Worm (Caenorhabditis elegans): Measurements from ENCODE around the gene pyt-1.

The pyt-1 gene

DNA sequence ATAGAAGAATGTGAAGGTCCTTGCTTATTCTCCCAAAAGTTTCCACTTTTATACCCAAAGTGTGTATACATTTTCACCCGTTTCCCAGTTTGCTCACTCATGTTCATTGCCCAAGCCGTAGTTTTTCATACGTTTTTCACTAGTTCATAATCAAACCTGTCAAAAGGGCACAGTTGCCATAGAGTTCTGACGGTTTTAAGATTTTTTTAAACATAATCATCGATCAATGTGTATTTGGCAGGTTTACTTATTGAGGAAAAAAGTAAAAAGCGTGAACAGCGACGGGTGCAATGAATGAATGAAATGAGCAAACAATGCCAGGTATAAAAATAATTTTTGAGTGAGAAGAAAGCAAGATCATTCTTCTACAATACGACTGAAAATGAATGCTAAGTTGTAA is 7.8 kb downstream of the pyt-1 start, which contains the start of the genes fipr-5 and fipr-9:
Gene fipr-5, minus strand, starts transcription at position 101 of the 400 bp plus-strand sequence.
Gene fipr-9, plus strand, starts transcription at position 346 of the 400 bp plus-strand sequence.
- TF ChIP-seq madf-5 (GFP tag; IDR thresholded peaks at IDR 0.05) (no peak), Y75B8A.6 (GFP tag; IDR thresholded peaks at IDR 0.05) (no peak), cey-2 (tag; optimal IDR thresholded peaks at IDR 0.05; ENCODE audit: borderline replicate concordance, insufficient read depth) (no peak), php-3 (GFP tag; IDR thresholded peaks at IDR 0.05) (no peak), zfp-3 (GFP tag; conservative IDR thresholded peaks at IDR 0.05) (no peak), hlh-30 (tag; optimal IDR thresholded peaks at IDR 0.05; ENCODE audit: insufficient read depth) (no peak), lir-3 (tag; optimal IDR thresholded peaks at IDR 0.05) (no peak), skn-1 (tag; optimal IDR thresholded peaks at IDR 0.05) (no peak), ces-1 (GFP tag; optimal IDR thresholded peaks at IDR 0.05) (no peak), fkh-10 (GFP tag; optimal IDR thresholded peaks at IDR 0.05) (no peak), egl-27 (tag; optimal IDR thresholded peaks at IDR 0.05) (no peak), zip-11 (GFP tag; IDR thresholded peaks at IDR 0.05) (no peak), tra-1 (GFP tag; IDR thresholded peaks at IDR 0.05) (no peak), vab-7 (GFP tag; IDR thresholded peaks at IDR 0.05) (no peak), zag-1 (tag; optimal IDR thresholded peaks at IDR 0.05) (no peak)

DNA sequence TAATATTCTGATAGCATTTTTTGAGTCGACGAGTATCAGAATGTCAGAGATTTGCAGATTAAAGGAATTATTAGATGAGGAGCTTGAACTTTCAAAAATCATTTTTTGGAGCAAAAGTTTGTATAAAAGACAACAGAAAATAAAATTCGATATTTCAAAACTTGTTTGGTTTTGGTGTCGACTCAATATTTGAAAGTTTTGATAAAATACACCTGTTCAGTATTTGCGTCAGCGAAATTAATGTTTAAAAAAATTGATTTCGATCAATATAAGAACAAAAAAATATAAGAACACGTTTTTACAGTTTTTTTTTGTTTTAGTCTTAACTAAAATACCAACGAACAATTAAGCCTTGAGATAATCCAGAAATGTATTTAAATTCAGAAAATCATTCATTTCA is 8.5 kb downstream of the pyt-1 start, which contains the start of gene C12D8.13:
Gene C12D8.13, minus strand, starts transcription at position 101 of the 400 bp plus-strand sequence.
- TF ChIP-seq rbr-2 (tag; optimal IDR thresholded peaks at IDR 0.05) (no peak), zip-11 (GFP tag; IDR thresholded peaks at IDR 0.05) (no peak), zfp-2 (tag; optimal IDR thresholded peaks at IDR 0.05) (no peak), F37D6.2 (tag; optimal IDR thresholded peaks at IDR 0.05) (no peak), ceh-32 (tag; optimal IDR thresholded peaks at IDR 0.05; ENCODE audit: poor library complexity) (no peak)

DNA sequence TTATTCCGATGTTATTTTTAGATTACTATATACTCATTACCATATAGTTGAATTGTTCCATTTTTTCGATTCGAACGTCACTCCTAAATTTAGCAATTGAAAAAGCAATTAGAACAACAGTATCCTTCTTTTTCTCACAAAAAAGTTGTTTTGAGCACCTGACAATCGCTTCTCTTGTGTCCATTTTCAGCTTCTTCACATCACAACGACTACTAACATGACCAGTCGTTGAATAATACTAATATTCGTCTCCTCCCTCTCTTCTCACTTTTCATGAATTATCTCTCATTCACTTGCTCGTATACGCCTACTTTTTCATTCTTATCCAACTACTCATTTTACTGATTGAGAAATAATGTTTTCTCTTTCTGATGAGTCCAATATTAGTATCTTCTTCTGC is 12.4 kb downstream of the pyt-1 start, which contains the start of gene ZK856.14:
Gene ZK856.14, plus strand, starts transcription at position 301 of the 400 bp plus-strand sequence.
- TF ChIP-seq saeg-2 (GFP tag; IDR thresholded peaks at IDR 0.05) (no peak), Y5F2A.4 (GFP tag; optimal IDR thresholded peaks at IDR 0.05) (no peak), unc-39 (tag; optimal IDR thresholded peaks at IDR 0.05) (no peak), lin-13 (GFP tag; optimal IDR thresholded peaks at IDR 0.05) (no peak), daf-12 (tag; optimal IDR thresholded peaks at IDR 0.05) (no peak), ceh-44 (GFP tag; IDR thresholded peaks at IDR 0.05) (no peak), Y105C5A.15 (GFP tag; IDR thresholded peaks at IDR 0.05) (no peak), cey-2 (tag; optimal IDR thresholded peaks at IDR 0.05; ENCODE audit: borderline replicate concordance, insufficient read depth) (no peak), lim-7 (GFP tag; IDR thresholded peaks at IDR 0.05) (no peak), nhr-48 (tag; optimal IDR thresholded peaks at IDR 0.05) (no peak), ctbp-1 (GFP tag; IDR thresholded peaks at IDR 0.05) (no peak), nhr-28 (tag; optimal IDR thresholded peaks at IDR 0.05) (no peak), aha-1 (tag) (no peak), zip-11 (GFP tag; IDR thresholded peaks at IDR 0.05) (no peak), zip-2 (tag; optimal IDR thresholded peaks at IDR 0.05) (no peak), unc-130 (GFP tag; optimal IDR thresholded peaks at IDR 0.05) (no peak)

DNA sequence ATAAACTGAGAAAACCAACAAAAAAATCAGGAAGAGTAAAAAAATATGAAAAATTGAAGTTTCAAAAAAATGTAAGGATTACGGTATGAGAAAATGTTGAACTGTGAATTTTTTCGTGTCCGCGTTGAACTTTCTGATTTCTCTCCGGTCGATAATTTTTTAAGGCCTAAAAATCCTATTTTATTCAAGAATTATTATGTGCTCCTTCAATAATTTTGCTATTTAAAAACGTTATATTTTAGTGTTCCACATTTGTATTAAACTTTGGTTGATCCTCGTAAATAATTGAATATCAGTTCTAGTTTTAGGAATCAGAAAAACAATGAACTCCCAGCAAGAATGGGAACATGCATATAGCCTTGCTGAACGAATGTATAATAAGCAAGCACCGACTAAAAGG is 16.5 kb downstream of the pyt-1 start, which contains the start of gene hpo-40:
Gene hpo-40, plus strand, starts transcription at position 301 of the 400 bp plus-strand sequence.
- no peak for TF ChIP-seq attf-4 (tag; optimal IDR thresholded peaks at IDR 0.05)
- TF ChIP-seq T20F7.1 (GFP tag; optimal IDR thresholded peaks at IDR 0.05): no peak
- TF ChIP-seq mxl-2 (GFP tag; conservative IDR thresholded peaks at IDR 0.05): no peak
- no peak for TF ChIP-seq unc-39 (tag; optimal IDR thresholded peaks at IDR 0.05)
- no peak for TF ChIP-seq zip-2 (tag; optimal IDR thresholded peaks at IDR 0.05)
- no peak for TF ChIP-seq F10B5.3 (tag; optimal IDR thresholded peaks at IDR 0.05)
- TF ChIP-seq daf-12 (tag; optimal IDR thresholded peaks at IDR 0.05): no peak
- no peak for TF ChIP-seq snpc-1.2 (GFP tag; IDR thresholded peaks at IDR 0.05)
- TF ChIP-seq tag-97 (GFP tag; IDR thresholded peaks at IDR 0.05): no peak
- no peak for TF ChIP-seq dpl-1 (GFP tag; optimal IDR thresholded peaks at IDR 0.05)
- TF ChIP-seq nhr-237 (tag; optimal IDR thresholded peaks at IDR 0.05): no peak
